Fruit fly (Drosophila melanogaster) whole organism, pupa: Measurements from ENCODE around the gene CG12012.

ENCODE experiments used
- CG8301 ChIP-seq: fragments of 200-800 bp; sonication (Bioruptor generic); optimal IDR thresholded peaks from 2 replicates; lab custom pipeline; 2018; ENCODE audit warnings: missing biosample characterization, mild to moderate bottlenecking, missing genetic modification characterization
- EcR ChIP-seq: fragments of 200-800 bp; sonication (Bioruptor generic); optimal IDR thresholded peaks from 3 replicates; lab custom pipeline; 2019; ENCODE audit warnings: missing biosample characterization, missing genetic modification characterization, mild to moderate bottlenecking, moderate library complexity, missing genetic modification reagents
- rn ChIP-seq: fragments of 200-800 bp; sonication (Bioruptor generic); IDR thresholded peaks from 2 replicates; pipeline ENCODE4 v1.3.6; 2022; ENCODE audit warnings: missing biosample characterization, missing genetic modification characterization

- TF ChIP-seq CG8301 (tag; lab: Kevin White, UChicago) (no peak), EcR (no peak), rn (GFP tag; lab: Robert Waterston, UW) (no peak)
These were observed 7.3 kb upstream of the CG12012 start, which contains the start of gene Drs for dm6 chr3L:3369256-3369655.
